Worm (Caenorhabditis elegans): Measurements from ENCODE around the gene T23F11.6.

Gene T23F11.6

ce11 chrIII:4687134-4687533, 39.4 kb upstream of the T23F11.6 start:
- TF ChIP-seq ets-7 (tag; optimal IDR thresholded peaks at IDR 0.05) (no peak), tbx-11 (GFP tag; IDR thresholded peaks at IDR 0.05) (no peak), flt-1 (GFP tag; IDR thresholded peaks at IDR 0.05) (no peak), pes-1 (GFP tag; IDR thresholded peaks at IDR 0.05) (no peak), tbx-37 (GFP tag; conservative IDR thresholded peaks at IDR 0.05) (no peak), ceh-13 (GFP tag; optimal IDR thresholded peaks at IDR 0.05) (no peak), hnd-1 (tag; optimal IDR thresholded peaks at IDR 0.05) (no peak), aly-1 (tag; optimal IDR thresholded peaks at IDR 0.05) (no peak), F13C5.2 (tag; optimal IDR thresholded peaks at IDR 0.05) (no peak), tra-4 (tag; optimal IDR thresholded peaks at IDR 0.05) (no peak), ceh-36 (tag; optimal IDR thresholded peaks at IDR 0.05) (no peak)

- no peak for TF ChIP-seq hmbx-1 (tag; optimal IDR thresholded peaks at IDR 0.05)
- TF ChIP-seq ceh-13 (GFP tag; optimal IDR thresholded peaks at IDR 0.05), result no peak
- TF ChIP-seq ceh-36 (tag; optimal IDR thresholded peaks at IDR 0.05), result no peak
These were observed 32.3 kb upstream of the T23F11.6 start, which contains the start of gene srg-11 for ce11 chrIII:4679963-4680484. TSS of gene srg-11 (plus strand) at chrIII:4680013.

ce11 chrIII:4677466-4677865, 29.7 kb upstream of the T23F11.6 start, which contains the start of gene srg-10:
TSS of gene srg-10 (plus strand) at chrIII:4677766.
- TF ChIP-seq ama-1 (optimal IDR thresholded peaks at IDR 0.05) (no peak), flt-1 (GFP tag; IDR thresholded peaks at IDR 0.05) (no peak), ceh-13 (GFP tag; optimal IDR thresholded peaks at IDR 0.05) (no peak), hmbx-1 (tag; optimal IDR thresholded peaks at IDR 0.05) (no peak), scrt-1 (GFP tag; IDR thresholded peaks at IDR 0.05) (no peak), ets-7 (tag; optimal IDR thresholded peaks at IDR 0.05) (no peak), tbx-11 (GFP tag; IDR thresholded peaks at IDR 0.05) (no peak), aly-1 (tag; optimal IDR thresholded peaks at IDR 0.05) (no peak), pes-1 (GFP tag; IDR thresholded peaks at IDR 0.05) (no peak), sea-1 (GFP tag; conservative IDR thresholded peaks at IDR 0.05) (no peak), hmg-4 (GFP tag; optimal IDR thresholded peaks at IDR 0.05) (no peak), tbx-37 (GFP tag; conservative IDR thresholded peaks at IDR 0.05) (no peak)

ce11 chrIII:4671949-4672348, 24.2 kb upstream of the T23F11.6 start, which contains the start of gene srg-13:
TSS of gene srg-13 (plus strand) at chrIII:4672249.
- TF ChIP-seq F13C5.2 (tag; optimal IDR thresholded peaks at IDR 0.05) (no peak), hmg-4 (GFP tag; optimal IDR thresholded peaks at IDR 0.05) (no peak), pes-1 (GFP tag; IDR thresholded peaks at IDR 0.05) (no peak), sea-1 (GFP tag; conservative IDR thresholded peaks at IDR 0.05) (no peak), hmbx-1 (tag; optimal IDR thresholded peaks at IDR 0.05) (no peak), B0310.2 (tag; optimal IDR thresholded peaks at IDR 0.05) (no peak), ama-1 (optimal IDR thresholded peaks at IDR 0.05) (no peak), scrt-1 (GFP tag; IDR thresholded peaks at IDR 0.05) (no peak), ceh-13 (GFP tag; optimal IDR thresholded peaks at IDR 0.05) (no peak), aly-1 (tag; optimal IDR thresholded peaks at IDR 0.05) (no peak), tbx-11 (GFP tag; IDR thresholded peaks at IDR 0.05) (no peak)

ce11 chrIII:4671491-4671890, 23.8 kb upstream of the T23F11.6 start, which contains the start of gene T23F11.11:
TSS of gene T23F11.11 (minus strand) at chrIII:4671591.
- TF ChIP-seq pes-1 (GFP tag; IDR thresholded peaks at IDR 0.05), result no peak
- TF ChIP-seq ets-7 (tag; optimal IDR thresholded peaks at IDR 0.05), result no peak
- TF ChIP-seq scrt-1 (GFP tag; IDR thresholded peaks at IDR 0.05), result no peak
- TF ChIP-seq hnd-1 (tag; optimal IDR thresholded peaks at IDR 0.05), result no peak
- no peak for TF ChIP-seq ceh-36 (tag; optimal IDR thresholded peaks at IDR 0.05)
- no peak for TF ChIP-seq hmbx-1 (tag; optimal IDR thresholded peaks at IDR 0.05)
- TF ChIP-seq ama-1 (optimal IDR thresholded peaks at IDR 0.05), result no peak
- TF ChIP-seq tra-4 (tag; optimal IDR thresholded peaks at IDR 0.05), result no peak

- TF ChIP-seq aly-1 (tag; optimal IDR thresholded peaks at IDR 0.05) (no peak), B0310.2 (tag; optimal IDR thresholded peaks at IDR 0.05) (no peak), ets-7 (tag; optimal IDR thresholded peaks at IDR 0.05) (no peak), hnd-1 (tag; optimal IDR thresholded peaks at IDR 0.05) (no peak), hmg-4 (GFP tag; optimal IDR thresholded peaks at IDR 0.05) (no peak), ceh-13 (GFP tag; optimal IDR thresholded peaks at IDR 0.05) (no peak), ama-1 (optimal IDR thresholded peaks at IDR 0.05) (no peak), tra-4 (tag; optimal IDR thresholded peaks at IDR 0.05) (no peak), F13C5.2 (tag; optimal IDR thresholded peaks at IDR 0.05) (no peak), ceh-36 (tag; optimal IDR thresholded peaks at IDR 0.05) (no peak), scrt-1 (GFP tag; IDR thresholded peaks at IDR 0.05) (no peak), tbx-37 (GFP tag; conservative IDR thresholded peaks at IDR 0.05) (no peak)
These were observed 20.4 kb upstream of the T23F11.6 start for ce11 chrIII:4668073-4668472.

ce11 chrIII:4666753-4667400, 19.2 kb upstream of the T23F11.6 start:
- no peak for TF ChIP-seq tra-4 (tag; optimal IDR thresholded peaks at IDR 0.05)
- no peak for TF ChIP-seq pes-1 (GFP tag; IDR thresholded peaks at IDR 0.05)
- TF ChIP-seq hnd-1 (tag; optimal IDR thresholded peaks at IDR 0.05), result no peak
- no peak for TF ChIP-seq ama-1 (optimal IDR thresholded peaks at IDR 0.05)
- peak; percentile 7 for TF ChIP-seq ceh-36 (tag; optimal IDR thresholded peaks at IDR 0.05)
- no peak for TF ChIP-seq flt-1 (GFP tag; IDR thresholded peaks at IDR 0.05)
- TF ChIP-seq F13C5.2 (tag; optimal IDR thresholded peaks at IDR 0.05), result peak; percentile 83
- TF ChIP-seq sea-1 (GFP tag; conservative IDR thresholded peaks at IDR 0.05), result 0 out of 2 replicates have a peak, but pooled peaks have one; percentile 23
- TF ChIP-seq hmg-4 (GFP tag; optimal IDR thresholded peaks at IDR 0.05), result peak; percentile 87
- TF ChIP-seq aly-1 (tag; optimal IDR thresholded peaks at IDR 0.05), result peak; percentile 67
- no peak for TF ChIP-seq hmbx-1 (tag; optimal IDR thresholded peaks at IDR 0.05)

ce11 chrIII:4665272-4665671, 17.6 kb upstream of the T23F11.6 start, which contains the start of gene T23F11.4:
TSS of gene T23F11.4 (minus strand) at chrIII:4665372.
- TF ChIP-seq sea-1 (GFP tag; conservative IDR thresholded peaks at IDR 0.05) (no peak), hmg-4 (GFP tag; optimal IDR thresholded peaks at IDR 0.05) (no peak), scrt-1 (GFP tag; IDR thresholded peaks at IDR 0.05) (no peak), pes-1 (GFP tag; IDR thresholded peaks at IDR 0.05) (no peak), flt-1 (GFP tag; IDR thresholded peaks at IDR 0.05) (no peak), tra-4 (tag; optimal IDR thresholded peaks at IDR 0.05) (no peak), F13C5.2 (tag; optimal IDR thresholded peaks at IDR 0.05) (no peak), tbx-11 (GFP tag; IDR thresholded peaks at IDR 0.05) (no peak), hnd-1 (tag; optimal IDR thresholded peaks at IDR 0.05) (no peak), B0310.2 (tag; optimal IDR thresholded peaks at IDR 0.05) (no peak), ets-7 (tag; optimal IDR thresholded peaks at IDR 0.05) (no peak), ceh-36 (tag; optimal IDR thresholded peaks at IDR 0.05) (no peak), ama-1 (optimal IDR thresholded peaks at IDR 0.05) (no peak), aly-1 (tag; optimal IDR thresholded peaks at IDR 0.05) (no peak), hmbx-1 (tag; optimal IDR thresholded peaks at IDR 0.05) (no peak), ceh-13 (GFP tag; optimal IDR thresholded peaks at IDR 0.05) (no peak), tbx-37 (GFP tag; conservative IDR thresholded peaks at IDR 0.05) (no peak)

Measured in whole organism, early embryonic.